Fruit fly (Drosophila melanogaster) whole organism, larva: ENCODE measurements around the gene bip1.

Source experiments
- noc ChIP-seq: fragments of 200-800 bp; sonication (Bioruptor generic); optimal IDR thresholded peaks from 3 replicates; lab custom pipeline; 2019; ENCODE audit warnings: missing biosample characterization, mild to moderate bottlenecking, missing genetic modification characterization, moderate library complexity

bip1 gene

dm6 chr3L:8043622-8044021, 14.9 kb downstream of the bip1 start:
- TF ChIP-seq noc: no peak

dm6 chr3L:8041461-8042110, 16.9 kb downstream of the bip1 start:
- no peak for TF ChIP-seq noc

DNA sequence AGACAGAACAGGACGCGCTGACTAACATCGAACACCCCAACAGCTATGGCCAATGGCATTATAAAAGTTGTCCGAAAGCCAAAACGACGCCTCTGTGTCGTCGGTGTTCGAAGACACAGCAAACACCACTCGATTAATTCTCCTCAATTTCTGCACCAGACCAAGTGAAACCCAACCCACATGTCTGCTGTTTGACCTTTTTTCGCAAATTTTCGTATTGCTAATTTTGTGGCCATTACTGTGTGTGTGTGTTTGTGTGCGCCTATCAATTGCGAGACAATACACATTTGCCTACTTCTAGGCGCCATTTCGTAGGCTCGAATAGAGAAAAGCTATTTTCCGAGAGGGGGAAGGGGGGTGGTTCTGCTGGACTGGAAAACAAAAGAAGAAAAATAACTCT, 19.4 kb downstream of the bip1 start:
- TF ChIP-seq noc: no peak

dm6 chr3L:8037693-8038092, 20.8 kb downstream of the bip1 start:
- TF ChIP-seq noc: no peak

DNA sequence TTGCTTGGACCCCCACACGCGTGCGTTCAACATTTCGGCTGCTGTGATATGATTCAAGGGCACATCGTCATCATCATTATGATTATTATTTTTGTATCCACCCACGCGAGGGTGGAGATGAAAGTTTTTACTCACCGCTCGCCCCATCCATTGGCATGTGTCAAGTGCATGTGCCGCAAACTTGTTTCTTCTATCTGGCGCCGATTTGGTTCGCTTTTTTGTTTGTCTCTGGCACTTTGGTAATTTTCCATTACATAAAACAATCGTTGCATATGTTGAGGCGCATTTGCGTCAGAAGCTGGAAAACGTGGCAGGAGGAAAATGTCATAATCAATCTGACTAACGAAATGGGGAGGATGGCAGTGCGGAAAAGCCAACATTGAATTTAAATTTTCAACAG, 24.7 kb downstream of the bip1 start:
- TF ChIP-seq noc: no peak

DNA sequence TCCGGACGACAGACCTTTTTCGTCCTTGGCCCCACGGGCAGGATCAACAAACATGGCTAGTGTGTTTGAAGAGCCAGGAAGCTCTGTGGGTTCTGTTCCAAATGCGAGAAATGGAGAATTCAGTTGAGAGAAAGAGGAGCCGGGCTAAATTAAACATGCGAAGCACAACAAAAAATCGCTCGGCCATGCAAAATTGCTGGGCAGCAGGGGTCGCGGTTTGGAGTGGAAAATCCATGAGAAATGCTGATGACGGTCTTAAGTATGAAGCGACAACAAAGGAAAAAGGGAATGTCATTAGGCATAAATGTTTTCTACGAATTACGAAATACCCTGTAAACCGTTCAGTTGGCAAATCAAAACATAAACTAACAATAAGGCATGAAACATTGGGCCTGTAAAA, 25.4 kb downstream of the bip1 start:
- no peak for TF ChIP-seq noc

dm6 chr3L:8031461-8031860, 27.1 kb downstream of the bip1 start:
- TF ChIP-seq noc: no peak

- TF ChIP-seq noc: no peak
These were observed 29.2 kb downstream of the bip1 start for dm6 chr3L:8029194-8029747.

dm6 chr3L:8028493-8029193, 29.9 kb downstream of the bip1 start:
- TF ChIP-seq noc: no peak

DNA sequence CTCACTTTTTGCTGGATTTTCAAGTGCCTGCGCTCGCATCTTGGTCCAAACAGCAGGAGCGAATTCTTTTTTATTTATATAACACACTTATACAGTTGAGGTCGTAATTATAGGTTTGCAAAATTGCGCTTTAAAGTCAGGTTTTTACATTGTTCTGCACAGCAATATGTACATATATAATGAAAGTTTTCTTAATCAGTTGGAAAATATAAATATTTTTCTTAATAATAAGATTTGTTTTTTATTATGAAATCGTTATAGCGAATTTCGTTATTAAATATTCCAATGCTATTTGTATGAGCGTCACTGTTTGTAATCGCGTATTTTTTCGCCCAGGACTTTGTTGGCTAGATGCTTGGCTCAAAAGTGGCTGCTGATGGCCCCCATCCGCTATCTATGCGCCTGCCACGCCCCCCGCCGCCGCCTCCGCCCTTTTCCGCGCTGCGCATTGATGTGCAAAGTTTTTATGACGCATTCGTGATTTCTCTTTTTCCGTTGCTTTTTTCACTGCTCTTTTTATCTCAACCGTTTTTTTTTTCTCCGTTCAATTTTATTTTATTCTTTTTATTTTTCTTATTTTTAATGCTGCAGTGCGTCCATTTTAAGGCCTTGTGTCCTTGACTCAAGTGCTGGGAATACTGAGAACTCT, 30.7 kb downstream of the bip1 start:
- TF ChIP-seq noc: no peak

- no peak for TF ChIP-seq noc
These were observed 31.3 kb downstream of the bip1 start for dm6 chr3L:8027212-8027611.

- peak; percentile 5 for TF ChIP-seq noc
These were observed 34.0 kb downstream of the bip1 start for dm6 chr3L:8024278-8025140.

DNA sequence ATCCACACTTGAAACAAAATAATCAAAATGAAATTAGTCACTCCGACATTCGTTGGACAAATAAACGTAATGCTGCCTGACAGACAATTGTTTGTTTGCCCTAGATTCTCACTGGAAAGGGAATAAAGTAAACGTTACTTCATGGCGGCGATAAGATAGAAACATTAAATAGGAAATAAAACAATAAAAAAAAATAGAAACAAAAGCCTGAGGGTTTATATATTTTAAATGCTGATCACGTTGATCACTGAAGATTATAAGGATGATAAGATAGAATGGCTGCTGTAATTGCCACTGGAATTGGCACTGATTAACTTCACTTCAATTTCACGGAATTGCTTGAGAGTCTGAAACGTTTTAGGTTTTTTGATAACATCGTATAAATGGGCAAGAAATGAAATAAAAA, 39.8 kb downstream of the bip1 start:
- TF ChIP-seq noc: peak; percentile 79

DNA sequence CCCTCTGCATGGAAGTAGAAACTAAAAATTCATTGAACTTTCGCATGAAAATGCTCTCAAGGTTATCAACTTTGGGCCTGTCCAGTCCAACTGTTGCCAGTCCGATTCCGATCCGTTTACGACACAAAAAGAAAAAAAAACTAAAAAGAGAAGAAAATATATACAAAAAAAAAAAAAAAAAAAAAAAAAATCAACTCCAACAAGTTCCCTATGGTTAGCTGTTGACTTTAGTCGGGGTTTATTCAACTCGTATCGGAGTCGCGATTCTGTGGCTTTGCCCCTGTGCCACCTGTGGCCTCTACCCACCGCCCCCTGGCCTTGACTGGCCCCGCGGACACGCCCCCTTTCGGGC, 44.7 kb downstream of the bip1 start:
- TF ChIP-seq noc: no peak

DNA sequence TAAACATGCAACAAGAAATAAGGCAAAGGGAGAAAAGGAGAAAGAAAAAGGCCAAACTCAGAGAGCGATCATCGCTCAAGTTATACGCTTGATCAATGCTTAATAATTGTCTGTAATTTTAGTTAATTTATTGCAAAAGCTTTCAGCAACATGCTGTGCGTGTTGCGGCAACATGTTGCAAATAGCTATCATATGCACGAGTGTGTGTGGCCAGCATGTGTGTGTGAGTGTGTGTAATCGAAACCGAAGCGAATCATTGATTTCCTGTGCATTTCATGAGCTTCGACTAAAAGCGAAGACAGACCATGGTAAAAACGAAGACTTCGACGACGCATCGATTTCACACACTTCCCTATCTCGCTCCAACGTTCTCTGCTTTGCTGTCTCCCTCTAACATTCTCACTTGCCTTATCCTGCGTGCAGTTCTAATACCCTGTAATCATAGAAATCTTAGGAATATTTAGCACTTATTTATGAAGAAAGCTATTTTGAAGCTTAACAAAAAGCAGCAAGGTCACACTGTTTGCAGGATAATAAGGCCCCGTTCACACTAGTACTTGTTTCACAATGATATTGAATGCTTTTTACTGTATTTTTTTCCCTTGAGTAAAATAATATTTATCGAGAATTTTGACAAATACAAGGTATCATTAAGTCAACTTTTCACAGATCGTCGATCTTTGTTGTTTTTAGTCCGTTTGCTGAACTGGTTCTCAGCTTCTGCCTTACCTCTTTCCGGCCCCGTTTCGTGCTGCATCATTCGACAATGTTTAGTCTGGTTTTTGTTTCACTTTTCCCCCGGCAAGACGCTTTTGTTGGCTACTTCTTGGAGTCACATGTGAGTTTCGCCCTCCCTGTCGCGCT, 45.3 kb downstream of the bip1 start:
- no peak for TF ChIP-seq noc

- TF ChIP-seq noc: no peak
These were observed 52.7 kb downstream of the bip1 start for dm6 chr3L:8005770-8006169.
